Fruit fly (Drosophila melanogaster) S2 (cell line): ENCODE measurements around the gene Rab19.
A peak's percentile ranks its signal among the peaks of the same experiment; 100 is the strongest.

Source experiments
- CG8478 ChIP-seq: fragments of >200 bp; optimal IDR thresholded peaks from 2 replicates; lab custom pipeline; 2018
- CTCF ChIP-seq, 2 experiments: fragments of >200 bp; optimal IDR thresholded peaks; 2 replicates each; lab custom pipeline; 2018

Rab19 gene

dm6 chr3L:8315141-8315816, 18.5 kb downstream of the Rab19 start, which contains the start of gene Cpsf6:
TSS of gene Cpsf6 (minus strand) at chr3L:8315502.
- TF ChIP-seq CG8478: no peak
- TF ChIP-seq CTCF (optimal IDR thresholded peaks at IDR 0.05; lab: Kevin White, UChicago): no peak

DNA sequence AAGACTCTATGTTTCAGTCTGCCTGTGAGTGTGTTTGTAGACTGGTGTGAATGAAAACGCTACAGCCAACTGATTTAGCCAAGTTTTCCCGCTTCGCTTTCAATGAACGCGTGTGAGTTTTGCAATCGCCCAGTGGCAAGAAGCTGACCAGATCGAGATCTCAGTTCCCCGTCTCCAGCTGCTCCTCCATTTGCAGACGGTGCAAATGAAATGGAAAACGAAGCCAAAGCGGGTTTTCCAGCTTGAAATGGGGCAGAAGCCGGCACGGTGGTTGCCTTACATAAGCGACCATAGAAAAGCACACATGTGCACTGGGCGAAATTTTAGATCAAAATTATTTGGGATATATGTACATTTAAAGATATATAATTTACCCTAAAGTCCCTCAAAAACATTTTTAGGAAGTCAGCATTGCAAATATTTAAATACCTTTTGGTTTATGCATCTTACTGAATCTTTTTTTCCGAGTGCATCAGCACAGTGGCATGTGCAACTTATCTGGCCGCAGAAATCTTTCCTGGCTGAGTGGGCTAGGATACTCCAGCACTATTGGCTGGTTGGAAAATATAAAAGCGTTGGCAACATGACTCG, 22.2 kb downstream of the Rab19 start, which contains the start of gene CG43059:
CG43059 (minus strand) TSS at position 51 of the 591 bp plus-strand sequence.
- TF ChIP-seq CG8478 (no peak), CTCF (optimal IDR thresholded peaks at IDR 0.05; lab: Kevin White, UChicago) (no peak)

DNA sequence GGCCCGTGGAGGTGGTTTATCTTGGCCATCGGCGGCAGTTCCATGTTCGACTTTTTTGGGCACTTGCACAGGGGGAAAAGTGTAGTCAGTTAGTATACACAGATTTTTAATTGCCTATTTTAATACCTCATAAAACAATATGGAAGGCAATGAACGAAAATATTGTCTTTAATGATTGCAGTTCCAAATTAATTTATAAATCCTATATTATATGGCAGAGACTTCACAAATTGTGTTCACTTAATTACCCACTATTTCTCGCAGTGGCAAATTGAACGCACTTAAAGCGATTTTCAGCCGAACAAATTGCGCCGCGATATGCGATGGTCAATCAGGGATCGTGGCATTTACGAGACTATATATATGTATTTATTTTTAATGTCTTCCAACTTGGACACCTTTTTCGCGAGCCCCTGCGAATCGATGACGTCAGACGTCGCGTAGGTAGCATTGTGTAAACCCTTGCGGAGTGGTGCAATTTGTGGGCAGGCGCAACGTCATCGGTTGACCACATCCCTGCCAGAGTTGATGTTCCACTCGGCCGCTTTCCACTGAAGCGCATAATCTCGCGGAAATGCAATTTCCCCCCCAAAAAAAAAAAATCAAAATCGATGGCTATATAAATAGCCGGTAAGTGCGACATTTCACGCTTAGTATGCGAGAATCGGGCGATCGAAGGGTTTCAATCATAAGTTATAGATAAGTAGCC, 23.4 kb downstream of the Rab19 start, which contains the start of gene CG13670:
CG13670 (plus strand) TSS at position 659 of the 709 bp plus-strand sequence.
- no peak for TF ChIP-seq CG8478
- no peak for TF ChIP-seq CTCF (optimal IDR thresholded peaks at IDR 0.05; lab: Kevin White, UChicago)

DNA sequence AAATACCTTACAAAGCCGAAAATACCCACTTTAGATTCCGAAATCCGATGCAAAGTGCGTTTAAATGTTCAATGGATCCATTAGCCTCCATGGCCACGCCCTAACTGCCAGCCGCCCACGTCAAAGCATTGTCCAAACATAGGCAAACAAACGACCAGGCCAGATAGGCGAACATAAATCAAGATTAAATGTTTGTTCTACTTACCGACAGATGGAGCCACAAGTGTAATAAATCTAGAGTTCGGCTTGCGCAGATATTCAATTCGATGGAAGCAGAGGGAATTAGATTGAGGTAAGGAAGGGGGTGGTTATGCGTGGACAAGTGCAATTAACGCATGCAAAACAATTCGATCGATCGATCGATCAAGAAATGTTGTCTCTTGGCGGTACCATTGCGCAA, 27.0 kb downstream of the Rab19 start:
- TF ChIP-seq CTCF (optimal IDR thresholded peaks at IDR 0.05; lab: Kevin White, UChicago) (peak; percentile 69 to 78), CG8478 (no peak)

DNA sequence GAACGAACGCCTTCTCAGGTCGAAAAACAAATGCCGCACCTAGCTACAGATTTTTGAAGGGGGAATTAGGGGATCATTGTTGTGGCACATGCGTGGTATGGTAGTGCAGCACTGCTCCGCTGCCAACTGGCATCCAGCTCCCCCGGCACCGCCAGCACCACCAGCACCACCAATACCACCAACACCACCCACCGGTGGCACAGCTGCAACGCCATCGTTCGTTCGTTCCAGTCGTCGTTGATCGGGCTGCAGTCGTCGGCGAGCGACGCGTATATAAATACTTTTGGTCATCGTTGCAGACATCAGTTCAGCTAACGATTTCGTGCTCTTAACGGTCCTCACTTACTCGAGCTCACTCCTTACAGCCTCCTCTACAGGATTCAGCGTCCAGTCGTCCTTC, 28.7 kb downstream of the Rab19 start, which contains the start of gene CG34461:
CG34461 (plus strand) TSS at position 301 of the 400 bp plus-strand sequence.
- TF ChIP-seq CTCF (optimal IDR thresholded peaks at IDR 0.05; lab: Kevin White, UChicago): no peak
- no peak for TF ChIP-seq CG8478

dm6 chr3L:8328283-8328682, 31.5 kb downstream of the Rab19 start, which contains the start of gene CG34462:
TSS of gene CG34462 (plus strand) at chr3L:8328583.
- TF ChIP-seq CTCF (optimal IDR thresholded peaks at IDR 0.05; lab: Kevin White, UChicago): no peak
- no peak for TF ChIP-seq CG8478

dm6 chr3L:8329005-8329404, 32.2 kb downstream of the Rab19 start:
- TF ChIP-seq CTCF (optimal IDR thresholded peaks at IDR 0.05; lab: Kevin White, UChicago): no peak
- TF ChIP-seq CG8478: no peak

- TF ChIP-seq CG8478 (no peak), CTCF (optimal IDR thresholded peaks at IDR 0.05; lab: Kevin White, UChicago) (no peak)
Observed at dm6 chr3L:8331414-8331813, 34.6 kb downstream of the Rab19 start.

DNA sequence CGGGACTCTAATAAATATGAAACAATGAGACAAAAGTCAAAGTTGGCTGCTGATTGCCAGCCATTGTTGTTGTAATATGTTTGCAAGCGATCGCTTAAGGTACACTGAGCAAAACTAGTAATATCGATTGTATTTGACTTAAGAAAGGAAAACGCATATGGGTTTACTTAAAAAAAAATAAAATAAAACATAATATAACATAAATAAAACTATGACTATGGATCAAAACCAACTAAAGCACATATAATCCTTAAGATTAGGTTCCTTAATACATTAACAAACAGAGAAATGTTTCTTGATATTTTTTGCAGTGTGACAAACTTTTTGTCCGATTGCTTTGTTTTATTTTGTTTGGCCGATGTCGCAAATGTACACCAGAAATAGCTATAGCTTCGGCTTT, 36.8 kb downstream of the Rab19 start:
- TF ChIP-seq CG8478 (no peak), CTCF (optimal IDR thresholded peaks at IDR 0.05; lab: Kevin White, UChicago) (no peak)

- no peak for TF ChIP-seq CG8478
- TF ChIP-seq CTCF (optimal IDR thresholded peaks at IDR 0.05; lab: Kevin White, UChicago): no peak
Observed at dm6 chr3L:8334338-8334737, 37.5 kb downstream of the Rab19 start.

DNA sequence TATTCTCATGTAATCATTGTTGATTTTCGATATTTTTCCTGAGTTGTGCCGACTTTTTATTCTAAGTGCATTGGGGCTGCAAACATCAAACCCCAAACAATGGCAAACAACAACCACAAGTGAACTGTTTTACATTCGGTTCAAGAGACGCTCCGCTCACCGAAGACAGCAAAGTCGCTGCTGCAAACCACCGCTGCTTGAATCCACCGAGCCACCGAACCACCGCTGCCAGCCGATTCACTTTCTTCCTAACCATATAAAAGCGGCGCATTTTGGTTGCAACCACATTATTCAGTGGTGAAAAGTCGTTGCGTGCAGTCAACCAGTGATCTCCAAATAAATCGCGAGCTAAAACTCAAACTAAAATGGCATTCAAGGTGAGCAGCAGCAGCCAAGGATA, 39.6 kb downstream of the Rab19 start, which contains the start of gene Cpr66Cb:
Cpr66Cb (plus strand) TSS at position 301 of the 400 bp plus-strand sequence.
- no peak for TF ChIP-seq CTCF (optimal IDR thresholded peaks at IDR 0.05; lab: Kevin White, UChicago)
- no peak for TF ChIP-seq CG8478

DNA sequence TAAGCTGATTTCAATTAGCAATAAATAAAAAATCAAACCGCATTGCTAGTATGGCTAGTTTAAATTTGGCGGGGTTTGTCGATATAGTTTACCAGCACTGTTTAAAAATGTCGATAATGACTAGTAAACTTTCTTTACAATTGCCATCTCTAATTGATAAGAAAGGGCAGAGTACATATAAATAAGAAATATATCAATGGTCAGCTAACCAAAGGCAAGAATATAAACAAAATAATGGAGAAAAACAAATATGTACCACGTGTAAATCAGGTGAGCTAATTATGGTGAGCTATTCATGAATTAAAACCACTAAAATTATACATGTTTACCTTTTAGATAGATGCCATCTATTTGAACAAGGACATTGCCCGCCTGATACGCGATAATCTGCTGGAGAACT, 42.1 kb downstream of the Rab19 start, which contains the start of gene Pex2:
Pex2 (plus strand) TSS at position 131 of the 400 bp plus-strand sequence.
- no peak for TF ChIP-seq CTCF (optimal IDR thresholded peaks at IDR 0.05; lab: Kevin White, UChicago)
- no peak for TF ChIP-seq CG8478

- TF ChIP-seq CG8478: no peak
- TF ChIP-seq CTCF (optimal IDR thresholded peaks at IDR 0.05; lab: Kevin White, UChicago): no peak
Observed at dm6 chr3L:8340264-8341095, 43.7 kb downstream of the Rab19 start, which contains the start of the genes Prim1 and CG7083. TSS of gene Prim1 (plus strand) at chr3L:8340314. TSS of gene CG7083 (plus strand) at chr3L:8340785.

dm6 chr3L:8345182-8345581, 48.4 kb downstream of the Rab19 start:
- TF ChIP-seq CG8478 (no peak), CTCF (optimal IDR thresholded peaks at IDR 0.05; lab: Kevin White, UChicago) (no peak)
